Fruit fly (Drosophila melanogaster) whole organism, pupa: Measurements from ENCODE around the gene CG43796.
A peak's percentile ranks its signal among the peaks of the same experiment; 100 is the strongest.

Experiments used
- CG10348 ChIP-seq: fragments of 200-800 bp; sonication (Bioruptor generic); IDR thresholded peaks from 2 replicates; pipeline ENCODE4 v1.3.6; 2022; ENCODE audit warnings: missing biosample characterization, missing genetic modification characterization
- CG12605 ChIP-seq: fragments of 200-800 bp; sonication (Bioruptor generic); IDR thresholded peaks from 2 replicates; pipeline ENCODE4 v1.3.6; 2022; ENCODE audit warnings: missing biosample characterization, missing genetic modification characterization
- CG13204 ChIP-seq: fragments of 200-800 bp; sonication (Bioruptor generic); optimal IDR thresholded peaks from 2 replicates; lab custom pipeline; 2018; ENCODE audit warnings: missing biosample characterization, mild to moderate bottlenecking, missing genetic modification characterization, moderate library complexity
- CG14655 ChIP-seq: fragments of 200-800 bp; sonication (Bioruptor generic); optimal IDR thresholded peaks from 3 replicates; lab custom pipeline; 2017; ENCODE audit warnings: mild to moderate bottlenecking, missing biosample characterization, missing genetic modification reagents, missing genetic modification characterization
- CG15710 ChIP-seq: fragments of 200-800 bp; sonication (Bioruptor generic); optimal IDR thresholded peaks from 2 replicates; lab custom pipeline; 2018; ENCODE audit warnings: missing biosample characterization, mild to moderate bottlenecking, missing genetic modification characterization, moderate library complexity
- CG17806 ChIP-seq: fragments of 200-800 bp; sonication (Bioruptor generic); optimal IDR thresholded peaks from 2 replicates; lab custom pipeline; 2018; ENCODE audit warnings: missing biosample characterization, mild to moderate bottlenecking, missing genetic modification characterization, moderate library complexity
- CG32121 ChIP-seq: fragments of 200-800 bp; sonication (Bioruptor generic); IDR thresholded peaks from 2 replicates; pipeline ENCODE4 v1.3.6; 2022; ENCODE audit warnings: missing biosample characterization, missing genetic modification characterization
- CG34367 ChIP-seq: fragments of 200-800 bp; sonication (Bioruptor generic); optimal IDR thresholded peaks from 2 replicates; lab custom pipeline; 2018; ENCODE audit warnings: missing biosample characterization, mild to moderate bottlenecking, missing genetic modification characterization
- CG4496 ChIP-seq: fragments of 200-800 bp; sonication (Bioruptor generic); IDR thresholded peaks from 3 replicates; pipeline ENCODE4 v1.3.6; 2022; ENCODE audit warnings: missing biosample characterization, missing genetic modification characterization
- CG8159 ChIP-seq: fragments of 200-800 bp; sonication (Bioruptor generic); optimal IDR thresholded peaks from 3 replicates; lab custom pipeline; 2018; ENCODE audit warnings: missing biosample characterization, mild to moderate bottlenecking, missing genetic modification characterization, moderate library complexity
- CG8301 ChIP-seq: fragments of 200-800 bp; sonication (Bioruptor generic); optimal IDR thresholded peaks from 2 replicates; lab custom pipeline; 2018; ENCODE audit warnings: missing biosample characterization, mild to moderate bottlenecking, missing genetic modification characterization
- CG9948 ChIP-seq: fragments of 200-800 bp; sonication (Bioruptor generic); optimal IDR thresholded peaks from 2 replicates; lab custom pipeline; 2018; ENCODE audit warnings: missing biosample characterization, mild to moderate bottlenecking, missing genetic modification characterization, moderate library complexity
- D1 ChIP-seq: fragments of 200-800 bp; sonication (Bioruptor generic); optimal IDR thresholded peaks from 2 replicates; lab custom pipeline; 2018; ENCODE audit warnings: missing biosample characterization, mild to moderate bottlenecking, missing genetic modification characterization, moderate library complexity
- EcR ChIP-seq: fragments of 200-800 bp; sonication (Bioruptor generic); optimal IDR thresholded peaks from 3 replicates; lab custom pipeline; 2019; ENCODE audit warnings: missing biosample characterization, missing genetic modification characterization, mild to moderate bottlenecking, moderate library complexity, missing genetic modification reagents
- Ets98B ChIP-seq: fragments of 200-800 bp; sonication (Bioruptor generic); IDR thresholded peaks from 2 replicates; pipeline ENCODE4 v1.3.6; 2022; ENCODE audit warnings: missing biosample characterization, missing genetic modification characterization
- Pif1A ChIP-seq: fragments of 200-800 bp; sonication (Bioruptor generic); optimal IDR thresholded peaks from 3 replicates; lab custom pipeline; 2016; ENCODE audit warnings: missing biosample characterization, missing genetic modification characterization
- Pif1B ChIP-seq: fragments of 200-800 bp; sonication (Bioruptor generic); optimal IDR thresholded peaks from 3 replicates; lab custom pipeline; 2016; ENCODE audit warnings: missing biosample characterization, missing genetic modification characterization
- Snoo ChIP-seq: fragments of 200-800 bp; sonication (Bioruptor generic); optimal IDR thresholded peaks from 3 replicates; lab custom pipeline; 2017; ENCODE audit warnings: missing biosample characterization, mild to moderate bottlenecking, missing genetic modification characterization, inconsistent platforms
- fd96Ca ChIP-seq: fragments of 200-800 bp; sonication (Bioruptor generic); IDR thresholded peaks from 3 replicates; pipeline ENCODE4 v1.3.6; 2022; ENCODE audit warnings: missing biosample characterization, missing genetic modification characterization
- gl ChIP-seq: fragments of 200-800 bp; sonication (Bioruptor generic); optimal IDR thresholded peaks from 2 replicates; lab custom pipeline; 2018; ENCODE audit warnings: missing biosample characterization, mild to moderate bottlenecking, missing genetic modification characterization
- rn ChIP-seq: fragments of 200-800 bp; sonication (Bioruptor generic); IDR thresholded peaks from 2 replicates; pipeline ENCODE4 v1.3.6; 2022; ENCODE audit warnings: missing biosample characterization, missing genetic modification characterization

CG43796 gene

DNA sequence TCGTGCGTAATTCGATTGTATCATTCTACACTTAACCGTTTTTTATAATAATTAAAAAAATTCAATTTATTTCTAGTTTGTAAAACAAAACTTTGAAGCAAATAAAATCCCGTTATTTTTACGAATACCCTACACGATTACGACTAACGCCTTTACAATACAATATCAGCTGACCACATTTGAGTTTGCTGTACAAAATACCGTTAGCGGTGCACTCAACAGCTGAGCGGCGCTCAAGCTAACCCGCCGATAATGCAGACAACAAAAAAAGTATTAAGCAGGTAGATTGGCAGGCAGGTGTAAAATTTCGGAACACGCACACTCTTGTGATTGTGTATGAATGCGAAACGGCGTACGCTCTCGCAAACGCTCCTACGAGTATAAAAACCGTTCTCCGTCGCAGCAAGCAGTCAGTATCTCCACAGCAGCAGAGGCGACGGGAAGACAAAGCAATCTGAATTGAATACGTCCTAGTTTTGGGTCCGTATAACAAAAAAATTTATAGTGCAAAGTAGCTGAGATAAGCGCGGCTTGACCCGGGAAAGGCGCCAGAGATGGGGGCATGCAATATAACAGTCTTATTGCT lies 39.6 kb downstream of the CG43796 start, which contains the start of gene Acer:
Acer (plus strand) TSS at position 210 of the 586 bp plus-strand sequence.
- TF ChIP-seq EcR (GFP tag; lab: Kevin White, UChicago) = peak; percentile 1
- 0 out of 2 replicates have a peak, but pooled peaks have one; percentile 46 for TF ChIP-seq CG12605
- 0 out of 2 replicates have a peak, but pooled peaks have one; percentile 16 for TF ChIP-seq CG32121
- TF ChIP-seq CG34367 = no peak
- TF ChIP-seq Ets98B (GFP tag; lab: Robert Waterston, UW) = peak; percentile 32; the same call in 1 of the 2 replicates
- no peak for TF ChIP-seq gl (tag; lab: Kevin White, UChicago)
- 0 out of 3 replicates have a peak, but pooled peaks have one; percentile 19 for TF ChIP-seq CG4496 (GFP tag; lab: Robert Waterston, UW)
- TF ChIP-seq CG9948 (tag; lab: Kevin White, UChicago) = no peak

DNA sequence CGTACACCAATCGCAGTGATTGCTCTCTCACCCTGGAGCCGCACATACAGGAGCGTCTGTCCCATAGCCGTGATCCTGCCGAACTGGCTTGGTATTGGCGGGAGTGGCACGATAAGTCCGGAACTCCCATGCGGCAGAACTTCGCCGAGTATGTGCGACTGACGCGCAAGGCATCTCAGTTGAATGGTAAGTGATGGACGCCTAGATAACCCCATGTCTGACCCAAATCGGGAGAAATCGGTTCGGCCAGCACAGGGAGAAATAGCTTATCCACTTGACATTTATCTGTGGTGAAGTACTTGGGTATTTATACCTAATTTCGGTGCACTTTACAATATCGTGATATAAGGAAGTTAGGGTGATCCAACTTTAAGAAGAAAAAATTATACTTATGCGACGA lies 40.6 kb downstream of the CG43796 start:
- TF ChIP-seq CG10348 (GFP tag; lab: Robert Waterston, UW) (no peak), rn (GFP tag; lab: Robert Waterston, UW) (no peak), CG9948 (tag; lab: Kevin White, UChicago) (no peak), CG15710 (tag; lab: Kevin White, UChicago) (no peak), CG4496 (GFP tag; lab: Robert Waterston, UW) (no peak), CG8301 (no peak), CG32121 (no peak), CG12605 (no peak), CG17806 (no peak), EcR (GFP tag; lab: Kevin White, UChicago) (no peak), fd96Ca (GFP tag; lab: Robert Waterston, UW) (no peak), CG34367 (no peak), D1 (tag; lab: Kevin White, UChicago) (no peak), Snoo (no peak), Pif1A (GFP tag; lab: Kevin White, UChicago) (no peak), CG13204 (GFP tag; lab: Kevin White, UChicago) (no peak), Ets98B (GFP tag; lab: Robert Waterston, UW) (no peak), CG8159 (no peak), gl (tag; lab: Kevin White, UChicago) (no peak), CG14655 (GFP tag; lab: Kevin White, UChicago) (no peak)

dm6 chr2L:8525000-8525399 lies 42.8 kb downstream of the CG43796 start:
- TF ChIP-seq CG9948 (tag; lab: Kevin White, UChicago) = no peak
- TF ChIP-seq CG15710 (tag; lab: Kevin White, UChicago) = no peak
- TF ChIP-seq CG8301 = no peak
- TF ChIP-seq Snoo = no peak
- no peak for TF ChIP-seq CG10348 (GFP tag; lab: Robert Waterston, UW)
- TF ChIP-seq CG17806 = no peak
- TF ChIP-seq fd96Ca (GFP tag; lab: Robert Waterston, UW) = no peak
- TF ChIP-seq gl (tag; lab: Kevin White, UChicago) = no peak
- no peak for TF ChIP-seq CG13204 (GFP tag; lab: Kevin White, UChicago)
- TF ChIP-seq CG8159 = no peak
- TF ChIP-seq Ets98B (GFP tag; lab: Robert Waterston, UW) = no peak
- no peak for TF ChIP-seq CG4496 (GFP tag; lab: Robert Waterston, UW)
- TF ChIP-seq rn (GFP tag; lab: Robert Waterston, UW) = no peak

dm6 chr2L:8528318-8528717 lies 46.1 kb downstream of the CG43796 start, which contains the start of the genes lmgA and lmgB:
Gene lmgA, minus strand, starts transcription at chr2L:8528618.
Gene lmgB, minus strand, starts transcription at chr2L:8528618.
- TF ChIP-seq CG12605 = no peak
- TF ChIP-seq CG8301 = no peak
- TF ChIP-seq CG9948 (tag; lab: Kevin White, UChicago) = no peak
- no peak for TF ChIP-seq CG15710 (tag; lab: Kevin White, UChicago)
- TF ChIP-seq CG17806 = peak; percentile 2
- TF ChIP-seq D1 (tag; lab: Kevin White, UChicago) = no peak

- peak; percentile 49; the same call in 1 of the 3 replicates for TF ChIP-seq CG4496 (GFP tag; lab: Robert Waterston, UW)
- no peak for TF ChIP-seq CG13204 (GFP tag; lab: Kevin White, UChicago)
- TF ChIP-seq EcR (GFP tag; lab: Kevin White, UChicago) = peak; percentile 81
- no peak for TF ChIP-seq CG32121
- peak; percentile 34 for TF ChIP-seq Snoo
- no peak for TF ChIP-seq gl (tag; lab: Kevin White, UChicago)
- TF ChIP-seq Ets98B (GFP tag; lab: Robert Waterston, UW) = peak; percentile 64; the same call in 1 of the 2 replicates
- no peak for TF ChIP-seq CG9948 (tag; lab: Kevin White, UChicago)
- no peak for TF ChIP-seq CG14655 (GFP tag; lab: Kevin White, UChicago)
- no peak for TF ChIP-seq Pif1A (GFP tag; lab: Kevin White, UChicago)
- TF ChIP-seq CG17806 = no peak
- TF ChIP-seq CG12605 = no peak
- no peak for TF ChIP-seq CG10348 (GFP tag; lab: Robert Waterston, UW)
- TF ChIP-seq Pif1B (GFP tag; lab: Kevin White, UChicago) = no peak
- TF ChIP-seq, all 21 proteins: peak for 4
These were observed 46.8 kb downstream of the CG43796 start, which contains the start of gene CG17834 for dm6 chr2L:8528951-8529430. Gene CG17834, plus strand, starts transcription at chr2L:8529141.

DNA sequence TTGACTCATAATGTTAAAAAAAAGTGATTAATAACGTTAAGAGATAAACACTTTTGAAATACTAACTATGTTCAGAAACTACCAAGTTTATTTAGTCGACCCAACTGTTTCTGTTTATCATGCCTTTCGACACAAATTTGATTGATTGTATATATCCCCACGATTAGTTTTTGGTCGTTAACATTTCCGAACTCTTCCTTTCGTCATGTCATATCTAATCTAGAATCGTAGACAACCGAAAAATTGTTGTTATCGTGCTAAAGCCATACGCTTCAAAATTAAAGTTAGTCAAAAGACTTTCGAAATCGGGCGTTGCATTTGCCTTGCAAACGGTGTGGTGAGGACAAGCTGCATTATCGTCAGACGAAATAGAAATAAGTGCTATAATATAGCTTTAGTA lies 48.0 kb downstream of the CG43796 start:
- TF ChIP-seq fd96Ca (GFP tag; lab: Robert Waterston, UW) (no peak), Pif1A (GFP tag; lab: Kevin White, UChicago) (no peak), CG10348 (GFP tag; lab: Robert Waterston, UW) (no peak), Ets98B (GFP tag; lab: Robert Waterston, UW) (no peak), CG4496 (GFP tag; lab: Robert Waterston, UW) (no peak), CG13204 (GFP tag; lab: Kevin White, UChicago) (no peak), rn (GFP tag; lab: Robert Waterston, UW) (no peak), CG14655 (GFP tag; lab: Kevin White, UChicago) (no peak), Snoo (no peak), gl (tag; lab: Kevin White, UChicago) (no peak), CG34367 (no peak), D1 (tag; lab: Kevin White, UChicago) (no peak), CG8159 (no peak), CG32121 (no peak), CG9948 (tag; lab: Kevin White, UChicago) (no peak), CG8301 (no peak), CG12605 (no peak), EcR (GFP tag; lab: Kevin White, UChicago) (no peak), CG15710 (tag; lab: Kevin White, UChicago) (no peak), CG17806 (no peak)
